Worm (Caenorhabditis elegans) whole organism, early embryonic: ENCODE results near the gene btb-16.

ENCODE experiments used
- F13C5.2 ChIP-seq: sonication (generic microtip); optimal IDR thresholded peaks from 2 replicates; lab custom pipeline; 2017; ENCODE audit warnings: mild to moderate bottlenecking, missing genetic modification characterization, inconsistent platforms, missing compliant biosample characterization
- aly-1 ChIP-seq: sonication (generic microtip); optimal IDR thresholded peaks from 2 replicates; lab custom pipeline; 2016; ENCODE audit warnings: missing genetic modification characterization, missing compliant biosample characterization
- ama-1 ChIP-seq: fragments of 150-350 bp; optimal IDR thresholded peaks from 2 replicates; lab custom pipeline; 2014
- ceh-36 ChIP-seq: sonication (generic microtip); optimal IDR thresholded peaks from 2 replicates; lab custom pipeline; 2016; ENCODE audit warnings: missing genetic modification characterization, inconsistent platforms, missing compliant biosample characterization
- ets-7 ChIP-seq: sonication (generic microtip); optimal IDR thresholded peaks from 2 replicates; lab custom pipeline; 2016; ENCODE audit warnings: missing genotype, missing genetic modification characterization, missing compliant biosample characterization
- hmbx-1 ChIP-seq: sonication (generic microtip); optimal IDR thresholded peaks from 2 replicates; lab custom pipeline; 2016; ENCODE audit warnings: mild to moderate bottlenecking, missing genetic modification characterization, missing compliant biosample characterization
- hmg-4 ChIP-seq: fragments of 200-800 bp; sonication (Bioruptor generic); optimal IDR thresholded peaks from 2 replicates; lab custom pipeline; 2018; ENCODE audit warnings: mild to moderate bottlenecking, missing genetic modification characterization, missing compliant biosample characterization
- hnd-1 ChIP-seq: sonication (generic microtip); optimal IDR thresholded peaks from 2 replicates; lab custom pipeline; 2016; ENCODE audit warnings: missing genetic modification characterization, missing compliant biosample characterization
- scrt-1 ChIP-seq: fragments of 200-800 bp; sonication (Bioruptor generic); IDR thresholded peaks from 2 replicates; pipeline ENCODE4 v1.3.6; 2022; ENCODE audit warnings: missing genetic modification characterization, missing compliant biosample characterization
- sea-1 ChIP-seq: fragments of 200-800 bp; sonication (Bioruptor generic); conservative IDR thresholded peaks from 2 replicates; pipeline ENCODE4 v1.3.6; 2022; ENCODE audit warnings: missing genetic modification characterization, missing compliant biosample characterization
- tbx-11 ChIP-seq: fragments of 200-800 bp; sonication (Bioruptor generic); IDR thresholded peaks from 2 replicates; pipeline ENCODE4 v1.3.6; 2022; ENCODE audit warnings: missing genetic modification characterization, missing compliant biosample characterization
- tbx-37 ChIP-seq: fragments of 200-800 bp; sonication (Bioruptor generic); conservative IDR thresholded peaks from 2 replicates; pipeline ENCODE4 v1.3.6; 2022; ENCODE audit warnings: missing genetic modification reagents, missing genetic modification characterization, missing compliant biosample characterization
- tra-4 ChIP-seq: sonication (generic microtip); optimal IDR thresholded peaks from 2 replicates; lab custom pipeline; 2017; ENCODE audit warnings: missing genetic modification characterization, missing compliant biosample characterization

- no peak for TF ChIP-seq hmg-4
- no peak for TF ChIP-seq tra-4 (tag; lab: Kevin White, UChicago)
- no peak for TF ChIP-seq ama-1 (lab: Kevin White, UChicago)
- no peak for TF ChIP-seq aly-1
- no peak for TF ChIP-seq hmbx-1
- no peak for TF ChIP-seq ets-7
- no peak for TF ChIP-seq tbx-37
- no peak for TF ChIP-seq tbx-11
- TF ChIP-seq scrt-1 (GFP tag; lab: Robert Waterston, UW): no peak
- TF ChIP-seq F13C5.2 (tag; lab: Kevin White, UChicago): no peak
- no peak for TF ChIP-seq sea-1 (GFP tag; lab: Robert Waterston, UW)
- TF ChIP-seq hnd-1: no peak
- TF ChIP-seq ceh-36 (tag; lab: Kevin White, UChicago): no peak
Measured at ce11 chrII:3282353-3282752, 14.3 kb upstream of the btb-16 start, which contains the start of gene nep-13.
